Fruit fly (Drosophila melanogaster): ENCODE results near the gene Boh2.

The Boh2 gene

DNA sequence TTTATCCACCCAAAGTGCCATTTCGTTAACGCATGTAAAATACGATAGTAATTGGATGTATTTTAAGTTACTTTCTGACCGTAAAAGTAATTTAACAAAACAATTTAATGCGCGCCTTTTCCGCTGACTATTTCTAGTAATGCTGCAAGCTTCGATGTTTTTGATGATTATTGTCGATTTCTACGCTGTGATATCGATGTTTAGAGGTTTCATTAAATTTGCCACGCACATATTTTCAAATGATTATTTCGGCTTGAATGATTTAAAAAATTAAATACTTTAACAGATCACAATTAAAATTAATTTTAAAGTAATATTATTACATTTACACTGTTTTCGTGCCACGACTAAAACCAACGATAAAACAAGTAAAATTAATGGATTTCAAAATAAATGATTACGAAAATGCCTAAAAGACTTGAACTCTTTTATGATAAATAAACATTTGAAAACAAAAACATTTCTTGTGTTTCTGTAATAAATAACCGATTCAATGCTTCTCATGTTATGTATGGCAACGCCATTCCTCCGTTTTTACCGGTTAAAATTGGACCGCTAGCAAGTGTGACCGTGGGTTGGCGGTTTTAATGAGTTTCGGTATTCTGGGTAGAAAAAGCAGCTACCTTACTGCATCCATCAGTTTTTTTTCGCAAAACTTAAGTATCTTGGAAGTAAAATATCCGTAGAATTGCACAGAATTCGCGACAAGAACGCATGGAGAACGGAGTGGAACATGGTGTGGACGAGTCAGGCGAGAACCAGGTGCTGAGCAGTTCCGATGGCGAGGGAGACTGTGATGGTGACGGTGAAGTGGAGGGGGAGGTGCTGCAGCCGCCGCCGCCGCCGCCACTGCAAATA, 48.5 kb upstream of the Boh2 start, which contains the start of the genes RfC38 and CG4751 (continued):
- TF ChIP-seq insv (GFP tag; optimal IDR thresholded peaks at IDR 0.05) (no peak), ci (GFP tag; IDR thresholded peaks at IDR 0.05) (no peak), Dll (GFP tag; IDR thresholded peaks at IDR 0.05; ENCODE audit: partially characterized antibody) (peak; percentile 84), CG10979 (tag; optimal IDR thresholded peaks at IDR 0.05) (no peak), Gug (GFP tag; IDR thresholded peaks at IDR 0.05) (no peak), unc-4 (GFP tag; IDR thresholded peaks at IDR 0.05; ENCODE audit: partially characterized antibody) (peak; percentile 68), bowl (GFP tag; IDR thresholded peaks at IDR 0.05) (no peak), HLH3B (GFP tag; IDR thresholded peaks at IDR 0.05) (no peak), Taf1 (GFP tag; IDR thresholded peaks at IDR 0.05) (no peak), CrebB (tag; optimal IDR thresholded peaks at IDR 0.05) (no peak), CG1792 (GFP tag; optimal IDR thresholded peaks at IDR 0.05) (no peak), CG13775 (GFP tag; optimal IDR thresholded peaks at IDR 0.05) (peak; percentile 31), ems (GFP tag; optimal IDR thresholded peaks at IDR 0.05) (no peak), CG9817 (tag; optimal IDR thresholded peaks at IDR 0.05) (peak; percentile 3), kay (GFP tag; optimal IDR thresholded peaks at IDR 0.05) (no peak), CG7839 (tag; optimal IDR thresholded peaks at IDR 0.05) (no peak), MESR4 (GFP tag; optimal IDR thresholded peaks at IDR 0.05) (peak; percentile 98), CG15601 (tag; optimal IDR thresholded peaks at IDR 0.05) (no peak), mam (GFP tag; optimal IDR thresholded peaks at IDR 0.05) (no peak), CG12769 (tag; optimal IDR thresholded peaks at IDR 0.05) (no peak), sisA (GFP tag; IDR thresholded peaks at IDR 0.05) (no peak), CG3065 (GFP tag; optimal IDR thresholded peaks at IDR 0.05) (no peak), chn (GFP tag; optimal IDR thresholded peaks at IDR 0.05) (no peak), fd96Cb (tag; optimal IDR thresholded peaks at IDR 0.05) (no peak), CG16863 (GFP tag; optimal IDR thresholded peaks at IDR 0.05) (no peak), bbx (GFP tag; IDR thresholded peaks at IDR 0.05; ENCODE audit: partially characterized antibody) (peak; percentile 73), hb (GFP tag; IDR thresholded peaks at IDR 0.05; ENCODE audit: partially characterized antibody) (peak; percentile 64; the same call in 1 of the 3 replicates), CG6689 (GFP tag; IDR thresholded peaks at IDR 0.05) (no peak), Dek (tag; optimal IDR thresholded peaks at IDR 0.05) (no peak), Ravus (GFP tag; IDR thresholded peaks at IDR 0.05) (no peak), CG17612 (GFP tag; IDR thresholded peaks at IDR 0.05) (no peak), CkIIα-i1 (GFP tag; IDR thresholded peaks at IDR 0.05) (no peak; the same call in 1 of the 2 replicates), CG8290 (GFP tag; optimal IDR thresholded peaks at IDR 0.05) (no peak), CG8290 (tag; optimal IDR thresholded peaks at IDR 0.05) (no peak), CTCF (GFP tag; optimal IDR thresholded peaks at IDR 0.05) (no peak), CG15073 (GFP tag; optimal IDR thresholded peaks at IDR 0.05) (no peak), CG10654 (GFP tag; optimal IDR thresholded peaks at IDR 0.05) (no peak), mld (GFP tag; IDR thresholded peaks at IDR 0.05; ENCODE audit: partially characterized antibody) (no peak), CG10366 (GFP tag; IDR thresholded peaks at IDR 0.05) (no peak), sens (GFP tag) (peak; percentile 60), run (tag; optimal IDR thresholded peaks at IDR 0.05) (no peak), tap (tag; optimal IDR thresholded peaks at IDR 0.05) (no peak), CG18262 (tag; optimal IDR thresholded peaks at IDR 0.05) (no peak), chinmo (GFP tag; IDR thresholded peaks at IDR 0.05; ENCODE audit: partially characterized antibody) (0 out of 4 replicates have a peak, but pooled peaks have one; percentile 57), aop (GFP tag; IDR thresholded peaks at IDR 0.05) (no peak), CG15479 (GFP tag; optimal IDR thresholded peaks at IDR 0.05) (no peak), CG32772 (GFP tag; IDR thresholded peaks at IDR 0.05) (no peak), CG17385 (GFP tag; optimal IDR thresholded peaks at IDR 0.05) (no peak), Lhr (GFP tag; optimal IDR thresholded peaks at IDR 0.05) (peak; percentile 5), zen (tag; optimal IDR thresholded peaks at IDR 0.05) (peak; percentile 73)

Measured in whole organism, embryonic.